Fruit fly (Drosophila melanogaster): ENCODE data around the gene atk.

DNA sequence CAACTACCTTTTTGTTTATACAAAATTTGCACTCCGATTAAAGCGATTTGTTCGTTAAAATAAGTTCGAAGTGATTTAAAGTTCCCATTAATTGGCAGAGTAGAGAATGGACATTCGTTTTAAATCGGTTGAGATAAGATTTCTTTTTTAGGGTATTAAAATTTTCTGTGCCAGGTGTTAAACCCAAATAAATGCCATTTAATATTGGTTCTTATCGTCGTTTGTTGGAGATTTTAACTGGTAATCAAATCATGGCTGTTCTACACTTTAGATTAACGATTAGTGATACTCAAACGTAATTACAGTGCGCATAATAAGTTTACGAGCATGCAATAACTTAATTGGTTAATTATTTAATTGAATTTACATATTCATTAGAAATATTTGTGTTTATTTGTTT lies 2.3 kb downstream of the atk start:
- TF ChIP-seq CG9948 (tag; optimal IDR thresholded peaks at IDR 0.05) (no peak), CG8159 (tag; optimal IDR thresholded peaks at IDR 0.05) (no peak), EcR (GFP tag; optimal IDR thresholded peaks at IDR 0.05) (no peak), CG12605 (GFP tag; IDR thresholded peaks at IDR 0.05) (no peak), CG8301 (tag; optimal IDR thresholded peaks at IDR 0.05) (no peak), rn (GFP tag; IDR thresholded peaks at IDR 0.05) (no peak), CG13204 (GFP tag; optimal IDR thresholded peaks at IDR 0.05) (no peak), Ets98B (GFP tag; IDR thresholded peaks at IDR 0.05) (no peak), Pif1B (GFP tag; optimal IDR thresholded peaks at IDR 0.05) (no peak), CG14655 (GFP tag; optimal IDR thresholded peaks at IDR 0.05) (no peak), Snoo (tag; optimal IDR thresholded peaks at IDR 0.05) (no peak), Pif1A (GFP tag; optimal IDR thresholded peaks at IDR 0.05) (no peak), CG32121 (GFP tag; IDR thresholded peaks at IDR 0.05) (no peak)
